Worm (Caenorhabditis elegans) whole organism, early embryonic: Measurements from ENCODE around the gene C28H8.8.

Source experiments
- F13C5.2 ChIP-seq: sonication (generic microtip); optimal IDR thresholded peaks from 2 replicates; lab custom pipeline; 2017; ENCODE audit warnings: mild to moderate bottlenecking, missing genetic modification characterization, inconsistent platforms, missing compliant biosample characterization
- aly-1 ChIP-seq: sonication (generic microtip); optimal IDR thresholded peaks from 2 replicates; lab custom pipeline; 2016; ENCODE audit warnings: missing genetic modification characterization, missing compliant biosample characterization
- ama-1 ChIP-seq: fragments of 150-350 bp; optimal IDR thresholded peaks from 2 replicates; lab custom pipeline; 2014
- ceh-13 ChIP-seq: fragments of 200-800 bp; sonication (Bioruptor generic); optimal IDR thresholded peaks from 2 replicates; lab custom pipeline; 2018; ENCODE audit warnings: mild to moderate bottlenecking, missing genetic modification characterization, missing compliant biosample characterization
- ceh-36 ChIP-seq: sonication (generic microtip); optimal IDR thresholded peaks from 2 replicates; lab custom pipeline; 2016; ENCODE audit warnings: missing genetic modification characterization, inconsistent platforms, missing compliant biosample characterization
- flt-1 ChIP-seq: fragments of 200-800 bp; sonication (Bioruptor generic); IDR thresholded peaks from 2 replicates; pipeline ENCODE4 v1.3.6; 2022; ENCODE audit warnings: missing genetic modification characterization, missing compliant biosample characterization
- hmbx-1 ChIP-seq: sonication (generic microtip); optimal IDR thresholded peaks from 2 replicates; lab custom pipeline; 2016; ENCODE audit warnings: mild to moderate bottlenecking, missing genetic modification characterization, missing compliant biosample characterization
- hmg-4 ChIP-seq: fragments of 200-800 bp; sonication (Bioruptor generic); optimal IDR thresholded peaks from 2 replicates; lab custom pipeline; 2018; ENCODE audit warnings: mild to moderate bottlenecking, missing genetic modification characterization, missing compliant biosample characterization
- hnd-1 ChIP-seq: sonication (generic microtip); optimal IDR thresholded peaks from 2 replicates; lab custom pipeline; 2016; ENCODE audit warnings: missing genetic modification characterization, missing compliant biosample characterization
- pes-1 ChIP-seq: fragments of 200-800 bp; sonication (Bioruptor generic); IDR thresholded peaks from 2 replicates; pipeline ENCODE4 v1.3.6; 2022; ENCODE audit warnings: missing genetic modification reagents, missing genetic modification characterization, missing compliant biosample characterization
- sea-1 ChIP-seq: fragments of 200-800 bp; sonication (Bioruptor generic); conservative IDR thresholded peaks from 2 replicates; pipeline ENCODE4 v1.3.6; 2022; ENCODE audit warnings: missing genetic modification characterization, missing compliant biosample characterization
- tbx-11 ChIP-seq: fragments of 200-800 bp; sonication (Bioruptor generic); IDR thresholded peaks from 2 replicates; pipeline ENCODE4 v1.3.6; 2022; ENCODE audit warnings: missing genetic modification characterization, missing compliant biosample characterization
- tra-4 ChIP-seq: sonication (generic microtip); optimal IDR thresholded peaks from 2 replicates; lab custom pipeline; 2017; ENCODE audit warnings: missing genetic modification characterization, missing compliant biosample characterization

DNA sequence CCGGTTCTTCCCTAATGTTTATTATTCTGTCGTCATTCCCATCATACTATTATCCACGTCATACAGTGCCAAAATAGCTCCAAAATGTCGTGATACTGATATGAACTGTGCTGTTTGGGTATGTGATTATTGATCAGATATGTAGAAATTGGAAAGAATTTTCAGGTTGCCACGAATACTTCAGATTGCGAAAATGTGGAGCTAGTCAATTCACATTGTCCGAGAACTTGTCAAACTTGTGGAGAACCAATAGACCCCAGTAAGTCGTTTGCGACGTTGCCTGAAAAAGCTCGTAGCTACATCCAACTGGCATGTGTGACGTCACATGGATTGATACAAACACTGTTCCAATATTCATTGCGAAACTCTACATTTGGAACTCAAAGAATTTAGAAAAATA, 4.1 kb downstream of the C28H8.8 start:
- no peak for TF ChIP-seq hnd-1
- TF ChIP-seq hmg-4 (GFP tag; lab: Kevin White, UChicago), result no peak
- no peak for TF ChIP-seq F13C5.2 (tag; lab: Kevin White, UChicago)
- TF ChIP-seq pes-1 (GFP tag; lab: Robert Waterston, UW), result no peak
- TF ChIP-seq flt-1, result no peak
- no peak for TF ChIP-seq ama-1 (lab: Kevin White, UChicago)
- no peak for TF ChIP-seq ceh-36 (tag; lab: Kevin White, UChicago)
- TF ChIP-seq tra-4 (tag; lab: Kevin White, UChicago), result no peak
- no peak for TF ChIP-seq sea-1
- TF ChIP-seq aly-1 (tag; lab: Kevin White, UChicago), result no peak
- TF ChIP-seq hmbx-1 (tag; lab: Kevin White, UChicago), result no peak
- no peak for TF ChIP-seq tbx-11
- TF ChIP-seq ceh-13 (GFP tag; lab: Kevin White, UChicago), result no peak
